Fruit fly (Drosophila melanogaster): ENCODE measurements around the gene CG13010.

Gene CG13010

DNA sequence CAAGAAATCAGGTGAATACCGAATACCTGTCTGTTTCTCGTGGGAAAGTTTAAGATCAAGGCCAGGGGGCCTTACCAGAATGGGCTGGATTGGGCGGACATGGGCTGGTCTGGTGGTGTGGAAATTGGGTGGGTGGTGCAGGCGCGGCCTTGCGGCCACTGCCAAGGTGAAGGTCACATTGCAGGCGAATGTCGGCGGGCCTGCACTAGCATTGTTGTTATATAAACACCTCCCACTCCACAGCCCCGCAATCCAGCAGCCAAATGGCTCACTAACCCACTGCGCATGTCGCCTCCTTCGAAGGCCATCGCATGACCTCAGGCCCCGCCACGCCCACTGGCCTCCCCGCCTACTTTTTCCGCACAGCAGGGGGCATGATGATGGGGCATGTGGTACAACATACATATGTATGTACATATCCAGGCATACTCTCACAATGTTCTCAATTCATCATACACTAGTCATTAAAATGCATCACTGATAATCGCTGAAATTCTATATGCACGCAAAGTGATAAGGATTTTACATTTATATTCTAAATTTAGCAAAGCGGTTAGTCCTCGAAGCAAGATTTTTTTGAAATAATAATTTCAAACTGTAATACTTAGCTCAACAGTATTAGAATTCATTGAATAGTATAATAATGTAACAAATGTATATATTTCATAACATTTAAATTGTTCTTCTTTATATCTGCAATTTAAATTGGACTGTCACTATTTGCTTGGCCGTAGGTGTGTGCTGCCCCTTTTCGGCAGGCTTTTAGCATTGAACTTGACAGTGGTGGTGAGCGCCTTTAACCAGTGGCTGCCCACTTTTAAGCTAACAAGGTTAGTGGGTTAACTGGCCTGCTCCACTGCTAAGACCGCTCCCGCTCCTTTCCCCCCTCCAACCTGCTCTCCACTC is 18.1 kb upstream of the CG13010 start (continued):
- TF ChIP-seq CG3163 (GFP tag; optimal IDR thresholded peaks at IDR 0.05), result no peak
- no peak for TF ChIP-seq kay (GFP tag; optimal IDR thresholded peaks at IDR 0.05)
- TF ChIP-seq danr (GFP tag; IDR thresholded peaks at IDR 0.05), result no peak
- no peak for TF ChIP-seq CG6683 (GFP tag; optimal IDR thresholded peaks at IDR 0.05)
- no peak for TF ChIP-seq her (GFP tag; optimal IDR thresholded peaks at IDR 0.05)
- TF ChIP-seq Pdp1 (GFP tag; optimal IDR thresholded peaks at IDR 0.05), result peak in 1 of 2 experiments; percentile 57
- no peak for TF ChIP-seq ara (GFP tag; IDR thresholded peaks at IDR 0.05)
- no peak for TF ChIP-seq CG3065 (GFP tag; optimal IDR thresholded peaks at IDR 0.05)
- TF ChIP-seq sqz (GFP tag; optimal IDR thresholded peaks at IDR 0.05), result no peak
- no peak for TF ChIP-seq Ptx1 (GFP tag; IDR thresholded peaks at IDR 0.05)
- no peak for TF ChIP-seq br (optimal IDR thresholded peaks at IDR 0.05)
- no peak for TF ChIP-seq tll (GFP tag; optimal IDR thresholded peaks at IDR 0.05)
- TF ChIP-seq PHDP (tag; optimal IDR thresholded peaks at IDR 0.05), result peak; percentile 15
- TF ChIP-seq Poxn (GFP tag; IDR thresholded peaks at IDR 0.05), result no peak
- TF ChIP-seq gro (GFP tag; optimal IDR thresholded peaks at IDR 0.05), result no peak
- peak; percentile 50 for TF ChIP-seq CG7556 (GFP tag; optimal IDR thresholded peaks at IDR 0.05)
- TF ChIP-seq fd96Cb (tag; optimal IDR thresholded peaks at IDR 0.05), result peak; percentile 11
- no peak for TF ChIP-seq CG18619 (GFP tag; optimal IDR thresholded peaks at IDR 0.05)
- no peak for TF ChIP-seq pb (GFP tag; optimal IDR thresholded peaks at IDR 0.05)
- no peak for TF ChIP-seq ind (GFP tag; optimal IDR thresholded peaks at IDR 0.05)
- no peak for TF ChIP-seq amos (GFP tag; IDR thresholded peaks at IDR 0.05; ENCODE audit: partially characterized antibody)
- no peak for TF ChIP-seq Kr (GFP tag; optimal IDR thresholded peaks at IDR 0.05)
- 0 out of 2 replicates have a peak, but pooled peaks have one; percentile 12 for TF ChIP-seq CG31441 (GFP tag; IDR thresholded peaks at IDR 0.05)
- TF ChIP-seq bab2 (GFP tag; optimal IDR thresholded peaks at IDR 0.05), result no peak
- TF ChIP-seq sima (GFP tag; optimal IDR thresholded peaks at IDR 0.05), result no peak
- TF ChIP-seq CG11456 (GFP tag; IDR thresholded peaks at IDR 0.05), result no peak
- TF ChIP-seq row (GFP tag; IDR thresholded peaks at IDR 0.05), result 0 out of 3 replicates have a peak, but pooled peaks have one; percentile 13
- peak; percentile 49 for TF ChIP-seq gem (tag; optimal IDR thresholded peaks at IDR 0.05)
- no peak for TF ChIP-seq hth (optimal IDR thresholded peaks at IDR 0.05)
- TF ChIP-seq CTCF (GFP tag; optimal IDR thresholded peaks at IDR 0.05), result no peak
- TF ChIP-seq crc (GFP tag; optimal IDR thresholded peaks at IDR 0.05), result no peak
- no peak for TF ChIP-seq CkIIα-i1 (GFP tag; IDR thresholded peaks at IDR 0.05)
- no peak for TF ChIP-seq cg (GFP tag; optimal IDR thresholded peaks at IDR 0.05)
- TF ChIP-seq ATbp (GFP tag; optimal IDR thresholded peaks at IDR 0.05), result no peak
- TF ChIP-seq CG6272 (GFP tag; IDR thresholded peaks at IDR 0.05), result no peak
- no peak for TF ChIP-seq CG17568 (GFP tag; optimal IDR thresholded peaks at IDR 0.05)
- TF ChIP-seq CG13287 (GFP tag; IDR thresholded peaks at IDR 0.05; ENCODE audit: partially characterized antibody), result no peak
- TF ChIP-seq Mrtf (GFP tag; IDR thresholded peaks at IDR 0.05), result no peak
- peak; percentile 18 for TF ChIP-seq Sox102F (GFP tag; optimal IDR thresholded peaks at IDR 0.05)
- TF ChIP-seq CG9797 (GFP tag; optimal IDR thresholded peaks at IDR 0.05), result no peak
- TF ChIP-seq B-H2 (GFP tag; optimal IDR thresholded peaks at IDR 0.05), result no peak
- peak; percentile 1 for TF ChIP-seq CG13424 (tag; optimal IDR thresholded peaks at IDR 0.05)
- TF ChIP-seq tin (GFP tag; optimal IDR thresholded peaks at IDR 0.05), result no peak
- TF ChIP-seq CG13894 (tag; optimal IDR thresholded peaks at IDR 0.05), result no peak
- no peak for TF ChIP-seq twi (tag; optimal IDR thresholded peaks at IDR 0.05)
- TF ChIP-seq peb (GFP tag; IDR thresholded peaks at IDR 0.05), result no peak
- no peak for TF ChIP-seq HmgD (GFP tag; optimal IDR thresholded peaks at IDR 0.05)
- no peak for TF ChIP-seq pros (GFP tag; optimal IDR thresholded peaks at IDR 0.05)
- no peak for TF ChIP-seq bsh (GFP tag; optimal IDR thresholded peaks at IDR 0.05)
- TF ChIP-seq CG16779 (GFP tag; IDR thresholded peaks at IDR 0.05), result no peak

Measured in whole organism, embryonic.